Worm (Caenorhabditis elegans) whole organism, young adult: ENCODE results near the gene T07F8.4.

Experiments
- B0019.2 ChIP-seq: fragments of 200-800 bp; sonication (Bioruptor generic); conservative IDR thresholded peaks from 2 replicates; pipeline ENCODE4 v1.3.6; 2022; ENCODE audit warnings: missing genetic modification reagents, missing genetic modification characterization, missing compliant biosample characterization
- C17E4.6 ChIP-seq: fragments of 200-800 bp; sonication (Bioruptor generic); IDR thresholded peaks from 2 replicates; pipeline ENCODE4 v1.3.6; 2022; ENCODE audit warnings: missing genetic modification reagents, missing genetic modification characterization, missing compliant biosample characterization
- D2030.7 ChIP-seq: fragments of 200-800 bp; sonication (Bioruptor generic); IDR thresholded peaks from 2 replicates; pipeline ENCODE4 v1.3.6; 2022; ENCODE audit warnings: missing genetic modification reagents, missing genetic modification characterization, missing compliant biosample characterization
- F10E7.11 ChIP-seq: sonication (generic microtip); optimal IDR thresholded peaks from 2 replicates; lab custom pipeline; 2017; ENCODE audit warnings: mild to moderate bottlenecking, missing genetic modification characterization, moderate library complexity, missing compliant biosample characterization
- F22D6.2 ChIP-seq: sonication (generic microtip); optimal IDR thresholded peaks from 2 replicates; lab custom pipeline; 2016; ENCODE audit warnings: mild to moderate bottlenecking, missing genetic modification characterization, missing compliant biosample characterization
- F33H1.4 ChIP-seq: fragments of 200-800 bp; sonication (Bioruptor generic); IDR thresholded peaks from 2 replicates; pipeline ENCODE4 v1.3.6; 2022; ENCODE audit warnings: missing genetic modification reagents, missing genetic modification characterization, missing compliant biosample characterization
- F57C9.4 ChIP-seq: sonication (generic microtip); optimal IDR thresholded peaks from 2 replicates; lab custom pipeline; 2017; ENCODE audit warnings: mild to moderate bottlenecking, missing genetic modification characterization, missing compliant biosample characterization
- T26A5.8 ChIP-seq: sonication (generic microtip); optimal IDR thresholded peaks from 2 replicates; lab custom pipeline; 2016; ENCODE audit warnings: missing genetic modification characterization, missing compliant biosample characterization
- ZK185.1 ChIP-seq: sonication (generic microtip); optimal IDR thresholded peaks from 2 replicates; lab custom pipeline; 2016; ENCODE audit warnings: mild to moderate bottlenecking, missing genetic modification characterization, missing compliant biosample characterization; ENCODE audit not compliant: poor library complexity, severe bottlenecking
- ama-1 ChIP-seq, 3 experiments: fragments of 150-350 bp in 1 of 3; sonication (generic microtip) in 2 of 3; optimal IDR thresholded peaks; 2 replicates each; lab custom pipeline; 2014 to 2018; ENCODE audit warnings: missing biosample characterization in 2 of 3, missing genetic modification characterization in 2 of 3, missing genetic modification reagents in 2 of 3
- atf-7 ChIP-seq: sonication (generic microtip); optimal IDR thresholded peaks from 2 replicates; lab custom pipeline; 2017; ENCODE audit warnings: mild to moderate bottlenecking, missing genetic modification characterization, missing compliant biosample characterization
- athp-1 ChIP-seq: sonication (generic microtip); optimal IDR thresholded peaks from 2 replicates; lab custom pipeline; 2017; ENCODE audit warnings: mild to moderate bottlenecking, missing genetic modification characterization, missing compliant biosample characterization
- attf-3 ChIP-seq: fragments of 200-800 bp; sonication (Bioruptor generic); conservative IDR thresholded peaks from 2 replicates; pipeline ENCODE4 v1.3.6; 2022; ENCODE audit warnings: missing genetic modification reagents, missing genetic modification characterization, missing compliant biosample characterization
- ceh-100 ChIP-seq: fragments of 200-800 bp; sonication (Bioruptor generic); IDR thresholded peaks from 2 replicates; pipeline ENCODE4 v1.3.6; 2022; ENCODE audit warnings: missing genetic modification reagents, missing genetic modification characterization, missing compliant biosample characterization
- dox-1 ChIP-seq: fragments of 200-800 bp; sonication (Bioruptor generic); IDR thresholded peaks from 2 replicates; pipeline ENCODE4 v1.3.6; 2022; ENCODE audit warnings: missing genetic modification reagents, missing genetic modification characterization, missing compliant biosample characterization
- dpff-1 ChIP-seq: sonication (generic microtip); optimal IDR thresholded peaks from 2 replicates; lab custom pipeline; 2017; ENCODE audit warnings: mild to moderate bottlenecking, missing genetic modification characterization, missing compliant biosample characterization
- efl-1 ChIP-seq: fragments of 150-350 bp; optimal IDR thresholded peaks from 2 replicates; lab custom pipeline; 2014; ENCODE audit warnings: missing biosample characterization, missing genetic modification reagents, missing genetic modification characterization
- ets-4 ChIP-seq: fragments of 200-800 bp; sonication (Bioruptor generic); optimal IDR thresholded peaks from 2 replicates; lab custom pipeline; 2018; ENCODE audit warnings: mild to moderate bottlenecking, missing genetic modification characterization, missing compliant biosample characterization
- fkh-3 ChIP-seq: sonication (generic microtip); optimal IDR thresholded peaks from 2 replicates; lab custom pipeline; 2016; ENCODE audit warnings: mild to moderate bottlenecking, missing genetic modification characterization, missing compliant biosample characterization
- hlh-12 ChIP-seq: sonication (generic microtip); optimal IDR thresholded peaks from 2 replicates; lab custom pipeline; 2016; ENCODE audit warnings: missing genetic modification characterization, missing compliant biosample characterization
- hsf-1 ChIP-seq: fragments of 200-800 bp; sonication (Bioruptor generic); IDR thresholded peaks from 2 replicates; pipeline ENCODE4 v1.3.6; 2022; ENCODE audit warnings: missing genetic modification reagents, missing genetic modification characterization, missing compliant biosample characterization
- madf-10 ChIP-seq: sonication (generic microtip); optimal IDR thresholded peaks from 2 replicates; lab custom pipeline; 2016; ENCODE audit warnings: mild to moderate bottlenecking, missing genetic modification characterization, missing compliant biosample characterization
- madf-6 ChIP-seq: fragments of 200-800 bp; sonication (Bioruptor generic); IDR thresholded peaks from 2 replicates; pipeline ENCODE4 v1.3.6; 2022; ENCODE audit warnings: missing genetic modification reagents, missing genetic modification characterization, missing compliant biosample characterization
- madf-8 ChIP-seq: fragments of 200-800 bp; sonication (Bioruptor generic); conservative IDR thresholded peaks from 2 replicates; pipeline ENCODE4 v1.3.6; 2022; ENCODE audit warnings: missing genetic modification reagents, missing genetic modification characterization, missing compliant biosample characterization
- mcd-1 ChIP-seq: fragments of 200-800 bp; sonication (Bioruptor generic); IDR thresholded peaks from 2 replicates; pipeline ENCODE4 v1.3.6; 2022; ENCODE audit warnings: missing genetic modification reagents, missing genetic modification characterization, missing compliant biosample characterization
- mel-28 ChIP-seq: sonication (generic microtip); optimal IDR thresholded peaks from 2 replicates; lab custom pipeline; 2016; ENCODE audit warnings: borderline replicate concordance, mild to moderate bottlenecking, missing genetic modification characterization, missing compliant biosample characterization
- mxl-1 ChIP-seq: sonication (generic microtip); optimal IDR thresholded peaks from 2 replicates; lab custom pipeline; 2016; ENCODE audit warnings: missing genetic modification characterization, missing compliant biosample characterization
- nhr-120 ChIP-seq: fragments of 200-800 bp; sonication (Bioruptor generic); IDR thresholded peaks from 2 replicates; pipeline ENCODE4 v1.3.6; 2022; ENCODE audit warnings: missing genetic modification characterization, missing compliant biosample characterization
- nhr-179 ChIP-seq: sonication (generic microtip); optimal IDR thresholded peaks from 2 replicates; lab custom pipeline; 2016; ENCODE audit warnings: mild to moderate bottlenecking, missing genetic modification characterization, missing compliant biosample characterization
- nhr-90 ChIP-seq: sonication (generic microtip); optimal IDR thresholded peaks from 2 replicates; lab custom pipeline; 2016; ENCODE audit warnings: missing genotype, mild to moderate bottlenecking, missing genetic modification characterization, missing compliant biosample characterization
- pbrm-1 ChIP-seq: fragments of 200-800 bp; sonication (Bioruptor generic); IDR thresholded peaks from 2 replicates; pipeline ENCODE4 v1.3.6; 2022; ENCODE audit warnings: missing genetic modification reagents, missing genetic modification characterization, missing compliant biosample characterization
- snpc-3.4 ChIP-seq: sonication (generic microtip); optimal IDR thresholded peaks from 2 replicates; lab custom pipeline; 2017; ENCODE audit warnings: missing genetic modification characterization, mild to moderate bottlenecking, missing compliant biosample characterization, antibody characterized with exemption, moderate library complexity, missing genotype, missing genetic modification reagents
- snpc-4 ChIP-seq, 5 experiments: fragments of 150-350 bp in 1 of 5; sonication (generic microtip) in 4 of 5; optimal IDR thresholded peaks; 2 replicates each; lab custom pipeline; 2014 to 2018; ENCODE audit warnings: missing genetic modification characterization in 5 of 5, missing biosample characterization in 3 of 5, antibody characterized with exemption in 2 of 5, mild to moderate bottlenecking in 2 of 5, missing compliant biosample characterization in 2 of 5, missing genotype in 2 of 5, moderate library complexity in 2 of 5, missing genetic modification reagents in 1 of 5
- sptf-2 ChIP-seq: fragments of 200-800 bp; sonication (Bioruptor generic); optimal IDR thresholded peaks from 2 replicates; lab custom pipeline; 2018; ENCODE audit warnings: mild to moderate bottlenecking, missing genetic modification characterization, missing compliant biosample characterization
- tlf-1 ChIP-seq: fragments of 200-800 bp; sonication (Bioruptor generic); optimal IDR thresholded peaks from 2 replicates; lab custom pipeline; 2018; ENCODE audit warnings: mild to moderate bottlenecking, missing genetic modification characterization, missing compliant biosample characterization
- unc-62 ChIP-seq: fragments of 150-350 bp; optimal IDR thresholded peaks from 2 replicates; lab custom pipeline; 2014; ENCODE audit warnings: missing biosample characterization, missing genetic modification reagents, missing genetic modification characterization
- ztf-25 ChIP-seq: fragments of 200-800 bp; sonication (Bioruptor generic); IDR thresholded peaks from 2 replicates; pipeline ENCODE4 v1.3.6; 2022; ENCODE audit warnings: missing genetic modification reagents, missing genetic modification characterization, missing compliant biosample characterization
- ztf-6 ChIP-seq: fragments of 200-800 bp; sonication (Bioruptor generic); IDR thresholded peaks from 2 replicates; pipeline ENCODE4 v1.3.6; 2022; ENCODE audit warnings: missing genetic modification reagents, missing genetic modification characterization, missing compliant biosample characterization

Gene T07F8.4

DNA sequence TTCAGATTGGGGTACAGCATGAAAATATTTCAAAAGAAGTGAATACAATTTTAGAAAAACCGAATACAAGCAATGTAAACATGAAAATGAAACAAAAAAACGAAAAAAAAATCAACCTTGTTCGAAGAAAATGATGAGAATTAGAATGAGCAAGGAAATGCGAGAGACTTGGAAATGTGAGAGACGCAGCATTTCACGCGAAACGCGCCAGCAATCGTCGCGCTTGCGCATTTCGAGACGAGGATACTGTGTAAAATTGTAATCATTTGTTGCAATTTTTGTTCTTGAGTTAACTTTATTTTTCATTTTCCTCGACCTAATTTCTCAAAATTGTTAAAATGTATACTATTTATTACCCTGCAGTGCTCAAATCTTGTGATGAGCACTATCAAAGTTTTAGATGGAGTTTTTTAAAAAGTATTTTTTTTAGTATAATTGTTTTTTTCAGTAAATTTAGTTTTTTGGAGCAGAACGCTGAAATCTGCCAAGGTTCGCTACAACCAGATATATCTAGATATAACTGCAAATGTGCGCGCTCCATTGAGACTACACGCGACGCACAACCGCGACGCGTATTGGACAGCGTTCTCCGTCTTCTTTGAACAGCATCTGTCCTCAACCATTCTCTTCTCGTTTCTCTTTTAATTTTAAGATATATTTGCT is 20.3 kb upstream of the T07F8.4 start, which contains the start of gene fust-1 (continued):
- TF ChIP-seq hlh-12 (tag; lab: Kevin White, UChicago) (no peak), unc-62 (GFP tag; lab: Kevin White, UChicago) (no peak), fkh-3 (tag; lab: Kevin White, UChicago) (no peak), ztf-6 (GFP tag; lab: Robert Waterston, UW) (peak; percentile 77; the same call in 1 of the 2 replicates), T26A5.8 (tag; lab: Kevin White, UChicago) (no peak), C17E4.6 (GFP tag; lab: Robert Waterston, UW) (peak; percentile 80), mcd-1 (GFP tag; lab: Robert Waterston, UW) (peak; percentile 97), dpff-1 (tag; lab: Kevin White, UChicago) (no peak), ZK185.1 (tag; lab: Kevin White, UChicago) (peak; percentile 94), madf-10 (tag; lab: Kevin White, UChicago) (peak; percentile 54), snpc-3.4 (tag; lab: Kevin White, UChicago) (peak; percentile 95), sptf-2 (GFP tag; lab: Kevin White, UChicago) (no peak), F10E7.11 (no peak), efl-1 (GFP tag; lab: Kevin White, UChicago) (peak; percentile 64), athp-1 (tag; lab: Kevin White, UChicago) (peak; percentile 93), hsf-1 (GFP tag; lab: Robert Waterston, UW) (peak; percentile 88), nhr-90 (peak; percentile 22), B0019.2 (GFP tag; lab: Robert Waterston, UW) (peak; percentile 69), ama-1 (optimal IDR thresholded peaks at IDR 0.05; lab: Kevin White, UChicago) (no peak), ama-1 (GFP tag; optimal IDR thresholded peaks at IDR 0.05; lab: Kevin White, UChicago) (peak in 1 of 2 experiments; percentile 15), atf-7 (tag; lab: Kevin White, UChicago) (peak; percentile 84), madf-8 (GFP tag; lab: Robert Waterston, UW) (peak; percentile 86), dox-1 (GFP tag; lab: Robert Waterston, UW) (peak; percentile 98), attf-3 (GFP tag; lab: Robert Waterston, UW) (peak; percentile 86), F22D6.2 (tag; lab: Kevin White, UChicago) (peak; percentile 77), pbrm-1 (GFP tag; lab: Robert Waterston, UW) (peak; percentile 95), tlf-1 (GFP tag; lab: Kevin White, UChicago) (peak; percentile 95), mxl-1 (tag; lab: Kevin White, UChicago) (no peak), F57C9.4 (tag; lab: Kevin White, UChicago) (no peak), ceh-100 (GFP tag; lab: Robert Waterston, UW) (peak; percentile 88), mel-28 (tag; lab: Kevin White, UChicago) (no peak), snpc-4 (GFP tag; optimal IDR thresholded peaks at IDR 0.05; lab: Kevin White, UChicago) (peak; percentile 58), snpc-4 (tag; optimal IDR thresholded peaks at IDR 0.05; lab: Kevin White, UChicago) (peak; percentile 48 to 89 (median 86)), F33H1.4 (GFP tag; lab: Robert Waterston, UW) (peak; percentile 82)

DNA sequence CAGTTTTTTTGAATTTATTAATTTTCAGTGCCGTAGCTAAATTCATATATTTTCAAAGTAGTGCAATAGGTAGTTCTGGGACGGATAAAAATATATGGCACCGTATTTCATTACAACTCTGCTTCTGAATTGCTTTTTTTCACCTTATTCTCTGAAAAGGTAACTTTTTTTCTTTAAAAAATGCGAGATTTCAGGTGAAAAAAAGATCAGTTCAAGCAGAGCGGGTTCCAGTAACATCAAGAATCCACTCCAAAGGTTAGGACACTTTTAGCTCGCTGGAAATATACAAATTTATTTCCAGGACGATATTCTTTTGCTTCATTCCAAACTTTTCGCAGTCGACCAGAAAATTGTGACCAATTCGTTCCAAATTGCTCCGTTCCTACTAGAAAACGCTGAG is 16.3 kb upstream of the T07F8.4 start, which contains the start of gene T07F8.1:
Gene T07F8.1 (plus strand): TSS at position 301 of the 400 bp plus-strand sequence.
- TF ChIP-seq nhr-120 (GFP tag; lab: Robert Waterston, UW) (no peak), ztf-25 (GFP tag; lab: Robert Waterston, UW) (no peak), ets-4 (GFP tag; lab: Kevin White, UChicago) (no peak), nhr-179 (tag; lab: Kevin White, UChicago) (no peak), D2030.7 (GFP tag; lab: Robert Waterston, UW) (no peak), ama-1 (optimal IDR thresholded peaks at IDR 0.05; lab: Kevin White, UChicago) (no peak), ama-1 (GFP tag; optimal IDR thresholded peaks at IDR 0.05; lab: Kevin White, UChicago) (no peak), madf-6 (GFP tag; lab: Robert Waterston, UW) (no peak)
